Worm (Caenorhabditis elegans) whole organism, mixed stage, embryonic: ENCODE measurements around the gene sra-2.

Experiments
- M03D4.4 ChIP-seq: sonication (generic microtip); optimal IDR thresholded peaks from 2 replicates; lab custom pipeline; 2017; ENCODE audit warnings: mild to moderate bottlenecking, missing genetic modification characterization, missing compliant biosample characterization
- bed-3 ChIP-seq: fragments of 200-800 bp; sonication (Bioruptor generic); optimal IDR thresholded peaks from 3 replicates; lab custom pipeline; 2018; ENCODE audit warnings: mild to moderate bottlenecking, missing genetic modification characterization, moderate library complexity, missing compliant biosample characterization
- blmp-1 ChIP-seq: fragments of 150-350 bp; optimal IDR thresholded peaks from 2 replicates; lab custom pipeline; 2014; ENCODE audit warnings: missing biosample characterization, missing genetic modification characterization
- ceh-39 ChIP-seq: fragments of 150-350 bp; optimal IDR thresholded peaks from 2 replicates; lab custom pipeline; 2014; ENCODE audit warnings: missing biosample characterization, missing genetic modification characterization
- ceh-43 ChIP-seq: fragments of 200-800 bp; sonication (Bioruptor generic); optimal IDR thresholded peaks from 2 replicates; lab custom pipeline; 2018; ENCODE audit warnings: mild to moderate bottlenecking, missing genetic modification characterization, moderate library complexity, missing compliant biosample characterization
- ceh-83 ChIP-seq: fragments of 200-800 bp; sonication (Bioruptor generic); optimal IDR thresholded peaks from 2 replicates; lab custom pipeline; 2018; ENCODE audit warnings: mild to moderate bottlenecking, missing genetic modification characterization, missing compliant biosample characterization
- ces-1 ChIP-seq: fragments of 150-350 bp; optimal IDR thresholded peaks from 2 replicates; lab custom pipeline; 2014; ENCODE audit warnings: missing biosample characterization, missing genetic modification reagents, missing genetic modification characterization
- drap-1 ChIP-seq: fragments of 200-800 bp; sonication (Bioruptor generic); optimal IDR thresholded peaks from 3 replicates; lab custom pipeline; 2018; ENCODE audit warnings: mild to moderate bottlenecking, missing genetic modification characterization, missing compliant biosample characterization
- elt-1 ChIP-seq: sonication (generic microtip); optimal IDR thresholded peaks from 2 replicates; lab custom pipeline; 2017; ENCODE audit warnings: missing genetic modification characterization, mild to moderate bottlenecking, missing compliant biosample characterization, antibody characterized with exemption, moderate library complexity, borderline replicate concordance; ENCODE audit not compliant: insufficient read depth
- elt-3 ChIP-seq: fragments of 150-350 bp; optimal IDR thresholded peaks from 2 replicates; lab custom pipeline; 2014; ENCODE audit warnings: missing biosample characterization, missing genetic modification characterization
- flh-1 ChIP-seq: fragments of 200-800 bp; sonication (Bioruptor generic); optimal IDR thresholded peaks from 2 replicates; lab custom pipeline; 2018; ENCODE audit warnings: mild to moderate bottlenecking, missing genetic modification characterization, moderate library complexity, missing compliant biosample characterization
- ham-2 ChIP-seq: fragments of 200-800 bp; sonication (Bioruptor generic); optimal IDR thresholded peaks from 2 replicates; lab custom pipeline; 2018; ENCODE audit warnings: mild to moderate bottlenecking, missing genetic modification characterization, missing compliant biosample characterization
- hlh-1 ChIP-seq: fragments of 150-350 bp; optimal IDR thresholded peaks from 2 replicates; lab custom pipeline; 2014; ENCODE audit warnings: missing biosample characterization, missing genetic modification reagents, missing genetic modification characterization
- lin-13 ChIP-seq: fragments of 150-350 bp; optimal IDR thresholded peaks from 2 replicates; lab custom pipeline; 2014; ENCODE audit warnings: missing biosample characterization, missing genetic modification characterization
- lin-32 ChIP-seq: fragments of 200-800 bp; sonication (Bioruptor generic); optimal IDR thresholded peaks from 2 replicates; lab custom pipeline; 2018; ENCODE audit warnings: mild to moderate bottlenecking, missing genetic modification characterization, missing compliant biosample characterization
- mab-5 ChIP-seq: fragments of 150-350 bp; optimal IDR thresholded peaks from 2 replicates; lab custom pipeline; 2014; ENCODE audit warnings: missing biosample characterization, missing genetic modification characterization
- mls-2 ChIP-seq: sonication (generic microtip); optimal IDR thresholded peaks from 2 replicates; lab custom pipeline; 2016; ENCODE audit warnings: mild to moderate bottlenecking, missing genetic modification characterization, moderate library complexity, missing compliant biosample characterization
- nhr-12 ChIP-seq: fragments of 150-350 bp; optimal IDR thresholded peaks from 2 replicates; lab custom pipeline; 2014; ENCODE audit warnings: missing biosample characterization, missing genetic modification characterization
- nhr-2 ChIP-seq: fragments of 150-350 bp; optimal IDR thresholded peaks from 2 replicates; lab custom pipeline; 2014; ENCODE audit warnings: missing biosample characterization, missing genetic modification characterization
- nhr-28 ChIP-seq: fragments of 150-350 bp; optimal IDR thresholded peaks from 2 replicates; lab custom pipeline; 2014; ENCODE audit warnings: missing biosample characterization, missing genetic modification characterization
- nhr-76 ChIP-seq: sonication (generic microtip); optimal IDR thresholded peaks from 2 replicates; lab custom pipeline; 2017; ENCODE audit warnings: missing biosample characterization, missing genetic modification characterization
- pha-4 ChIP-seq: fragments of 150-350 bp; optimal IDR thresholded peaks from 2 replicates; lab custom pipeline; 2018; ENCODE audit warnings: missing biosample characterization, missing genetic modification reagents, missing genetic modification characterization
- sem-2 ChIP-seq: fragments of 200-800 bp; sonication (Bioruptor generic); optimal IDR thresholded peaks from 2 replicates; lab custom pipeline; 2018; ENCODE audit warnings: mild to moderate bottlenecking, missing genetic modification characterization, missing compliant biosample characterization
- snpc-4 ChIP-seq: fragments of 150-350 bp; optimal IDR thresholded peaks from 2 replicates; lab custom pipeline; 2014; ENCODE audit warnings: missing biosample characterization, missing genetic modification characterization
- sptf-1 ChIP-seq: sonication (generic microtip); optimal IDR thresholded peaks from 2 replicates; lab custom pipeline; 2017; ENCODE audit warnings: mild to moderate bottlenecking, missing genetic modification characterization, moderate library complexity, missing compliant biosample characterization
- tbx-8 ChIP-seq: fragments of 200-800 bp; sonication (Bioruptor generic); optimal IDR thresholded peaks from 2 replicates; lab custom pipeline; 2018; ENCODE audit warnings: mild to moderate bottlenecking, missing genetic modification characterization, moderate library complexity, missing compliant biosample characterization
- unc-120 ChIP-seq: sonication (generic microtip); optimal IDR thresholded peaks from 2 replicates; lab custom pipeline; 2017; ENCODE audit warnings: missing genetic modification characterization, missing compliant biosample characterization; ENCODE audit not compliant: poor library complexity, severe bottlenecking
- unc-39 ChIP-seq: fragments of 150-350 bp; optimal IDR thresholded peaks from 2 replicates; lab custom pipeline; 2014; ENCODE audit warnings: missing biosample characterization, missing genetic modification characterization
- unc-62 ChIP-seq: fragments of 150-350 bp; optimal IDR thresholded peaks from 2 replicates; lab custom pipeline; 2014; ENCODE audit warnings: missing biosample characterization, missing genetic modification reagents, missing genetic modification characterization
- zip-8 ChIP-seq: fragments of 150-350 bp; optimal IDR thresholded peaks from 2 replicates; lab custom pipeline; 2014; ENCODE audit warnings: missing biosample characterization, missing genetic modification characterization
- ztf-11 ChIP-seq: fragments of 150-350 bp; optimal IDR thresholded peaks from 2 replicates; lab custom pipeline; 2014; ENCODE audit warnings: missing biosample characterization, missing genetic modification characterization

Gene sra-2

DNA sequence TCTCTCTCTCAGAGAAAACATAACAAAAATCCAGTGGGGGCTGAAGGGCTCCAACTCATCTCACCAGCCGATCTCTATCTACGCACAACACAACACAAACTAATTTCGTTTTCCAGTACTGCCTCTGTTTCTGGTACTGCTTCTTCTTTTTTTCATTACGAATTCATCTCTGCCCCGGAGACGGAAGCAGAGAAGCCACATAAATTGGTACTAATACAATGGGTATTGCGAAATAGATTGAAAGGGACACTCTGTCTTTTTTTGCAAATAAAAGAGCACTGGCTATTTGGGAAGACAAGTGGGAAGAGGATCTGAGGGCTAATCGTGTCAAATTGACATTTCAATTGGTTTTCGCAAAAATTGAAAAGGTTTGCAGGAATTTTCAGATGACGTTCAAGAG is 31.3 kb upstream of the sra-2 start:
- TF ChIP-seq elt-3 (no peak), mls-2 (no peak), nhr-12 (no peak), ces-1 (GFP tag; lab: Kevin White, UChicago) (peak; percentile 89), drap-1 (GFP tag; lab: Kevin White, UChicago) (no peak), nhr-28 (tag; lab: Kevin White, UChicago) (no peak), unc-39 (tag; lab: Kevin White, UChicago) (no peak), unc-62 (GFP tag; lab: Kevin White, UChicago) (no peak)

DNA sequence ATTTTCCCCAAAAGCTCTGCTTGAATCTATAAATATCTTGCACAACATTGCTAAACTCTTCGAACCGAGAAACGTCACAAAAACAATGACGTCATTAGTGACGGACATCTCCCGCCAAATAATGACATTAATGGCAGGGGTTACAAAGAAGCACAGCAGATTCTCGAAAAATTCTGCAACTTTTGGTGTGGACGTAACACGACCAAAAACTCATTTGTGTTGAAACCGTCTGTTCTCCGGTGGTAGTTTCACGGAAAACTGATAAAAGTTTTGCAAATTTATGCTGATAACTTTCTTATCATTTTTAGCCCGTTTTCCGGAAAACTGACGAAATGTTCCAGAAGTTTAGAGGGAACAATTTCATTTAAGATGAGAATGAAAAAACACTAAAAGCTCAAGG is 30.0 kb upstream of the sra-2 start:
- no peak for TF ChIP-seq snpc-4 (tag; lab: Kevin White, UChicago)
- TF ChIP-seq ces-1 (GFP tag; lab: Kevin White, UChicago): peak; percentile 24
- TF ChIP-seq, all 35 proteins: peak for 1

DNA sequence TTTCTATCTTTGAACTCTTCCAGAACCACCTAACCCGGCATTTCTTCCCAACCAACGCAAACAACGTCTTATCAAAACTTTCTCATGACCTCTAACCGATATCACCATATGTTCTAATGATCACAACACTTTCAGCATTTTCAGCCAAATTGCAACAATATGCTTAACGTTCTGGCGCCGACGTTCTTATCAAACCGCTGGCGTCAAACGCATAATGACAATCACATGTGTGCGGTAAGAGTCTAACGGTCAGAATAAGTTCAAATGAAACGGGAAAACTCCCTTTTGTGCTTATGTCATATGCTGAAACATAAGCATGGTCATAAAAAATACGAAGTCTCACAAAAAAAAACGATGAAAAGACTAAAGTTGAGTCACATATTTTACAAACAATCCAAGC is 27.7 kb upstream of the sra-2 start:
- TF ChIP-seq flh-1 (GFP tag; lab: Kevin White, UChicago) (no peak), ztf-11 (tag; lab: Kevin White, UChicago) (no peak), sptf-1 (tag; lab: Kevin White, UChicago) (no peak), unc-120 (no peak), nhr-28 (tag; lab: Kevin White, UChicago) (no peak), lin-32 (GFP tag; lab: Kevin White, UChicago) (no peak), zip-8 (no peak), blmp-1 (tag; lab: Kevin White, UChicago) (no peak), ceh-39 (tag; lab: Kevin White, UChicago) (no peak), ham-2 (no peak)

DNA sequence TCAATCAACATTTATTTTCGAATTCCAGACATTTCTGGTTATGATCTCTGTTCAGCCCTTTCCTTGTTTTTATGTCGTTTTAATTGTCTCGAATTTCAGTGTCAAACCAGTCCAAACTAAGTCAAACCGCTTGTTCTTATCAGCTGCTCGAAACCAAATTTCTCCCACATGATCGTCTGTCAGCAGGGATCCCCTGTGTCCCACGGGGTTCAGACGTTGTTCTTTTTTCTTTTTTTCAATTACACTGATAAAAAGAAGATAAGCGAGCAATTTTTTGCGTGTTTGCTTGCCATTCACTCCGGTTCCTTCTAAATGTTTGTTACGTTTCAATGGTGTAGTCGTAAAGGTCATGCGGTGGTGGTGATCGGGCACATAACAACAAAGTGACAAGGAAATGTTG is 26.6 kb upstream of the sra-2 start:
- no peak for TF ChIP-seq unc-39 (tag; lab: Kevin White, UChicago)
- TF ChIP-seq tbx-8: no peak
- TF ChIP-seq elt-3: no peak
- TF ChIP-seq sem-2: no peak
- TF ChIP-seq nhr-2 (tag; lab: Kevin White, UChicago): no peak
- no peak for TF ChIP-seq lin-32 (GFP tag; lab: Kevin White, UChicago)
- no peak for TF ChIP-seq mls-2
- TF ChIP-seq elt-1 (tag; lab: Kevin White, UChicago): no peak

DNA sequence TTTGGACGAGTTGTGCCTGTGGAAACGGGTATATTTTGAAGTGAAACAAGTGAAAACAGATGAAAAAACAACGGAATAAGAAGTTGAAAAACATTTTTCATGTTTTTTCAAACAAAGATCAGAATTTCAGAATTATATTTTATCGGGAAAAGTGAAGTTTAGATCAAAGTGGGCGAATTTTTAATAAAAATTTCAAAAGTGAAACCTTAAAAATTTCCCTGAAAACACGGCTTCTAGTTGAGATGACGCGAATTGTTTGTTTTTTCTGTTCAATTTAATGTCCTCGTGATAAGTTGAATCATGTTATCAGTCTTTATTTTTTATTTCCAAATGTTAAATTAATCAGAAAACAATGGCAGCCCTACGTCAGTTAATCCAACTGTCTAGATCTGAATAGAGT is 21.4 kb upstream of the sra-2 start, which contains the start of gene gcy-3:
Gene gcy-3, minus strand, starts transcription at position 101 of the 400 bp plus-strand sequence.
- no peak for TF ChIP-seq mab-5 (tag; lab: Kevin White, UChicago)
- no peak for TF ChIP-seq nhr-76 (tag; lab: Kevin White, UChicago)
- TF ChIP-seq zip-8: no peak
- TF ChIP-seq lin-13 (tag; lab: Kevin White, UChicago): no peak
- TF ChIP-seq elt-3: no peak
- no peak for TF ChIP-seq ceh-83
- no peak for TF ChIP-seq nhr-28 (tag; lab: Kevin White, UChicago)
- TF ChIP-seq tbx-8: no peak
- TF ChIP-seq M03D4.4 (tag; lab: Kevin White, UChicago): no peak
- no peak for TF ChIP-seq unc-120
- TF ChIP-seq elt-1 (tag; lab: Kevin White, UChicago): no peak
- TF ChIP-seq ceh-43: no peak
- TF ChIP-seq lin-32 (GFP tag; lab: Kevin White, UChicago): no peak
- TF ChIP-seq hlh-1 (tag; lab: Kevin White, UChicago): no peak
- no peak for TF ChIP-seq bed-3 (GFP tag; lab: Kevin White, UChicago)

DNA sequence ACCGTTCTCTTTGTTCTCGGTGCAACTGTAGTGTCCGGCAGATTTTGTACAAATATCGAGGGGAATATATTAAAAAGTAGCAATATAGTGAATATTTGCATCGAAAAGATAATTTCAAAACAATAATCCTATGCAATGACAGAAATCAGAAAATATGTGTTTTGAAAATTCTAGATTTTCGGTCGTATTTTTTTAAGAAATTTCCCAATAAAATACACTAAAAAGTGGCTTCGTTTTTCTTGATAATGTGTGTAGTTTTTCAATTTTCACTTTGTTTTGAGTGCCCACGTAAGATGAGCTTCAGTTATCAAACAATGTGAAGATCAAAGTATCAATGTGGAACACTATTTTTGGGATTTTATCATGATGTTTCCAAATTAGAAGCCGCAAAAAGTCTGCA is 11.7 kb upstream of the sra-2 start, which contains the start of gene gcy-1:
Gene gcy-1, minus strand, starts transcription at position 101 of the 400 bp plus-strand sequence.
- no peak for TF ChIP-seq mls-2
- no peak for TF ChIP-seq pha-4 (tag; lab: Kevin White, UChicago)
- no peak for TF ChIP-seq unc-120
- no peak for TF ChIP-seq nhr-28 (tag; lab: Kevin White, UChicago)
- no peak for TF ChIP-seq nhr-76 (tag; lab: Kevin White, UChicago)
- TF ChIP-seq nhr-2 (tag; lab: Kevin White, UChicago): no peak
- no peak for TF ChIP-seq flh-1 (GFP tag; lab: Kevin White, UChicago)
- no peak for TF ChIP-seq ceh-39 (tag; lab: Kevin White, UChicago)
- TF ChIP-seq bed-3 (GFP tag; lab: Kevin White, UChicago): no peak
